Fruit fly (Drosophila melanogaster): Measurements from ENCODE around the gene CG4459.
A peak's percentile ranks its signal among the peaks of the same experiment; 100 is the strongest.

CG4459 gene

DNA sequence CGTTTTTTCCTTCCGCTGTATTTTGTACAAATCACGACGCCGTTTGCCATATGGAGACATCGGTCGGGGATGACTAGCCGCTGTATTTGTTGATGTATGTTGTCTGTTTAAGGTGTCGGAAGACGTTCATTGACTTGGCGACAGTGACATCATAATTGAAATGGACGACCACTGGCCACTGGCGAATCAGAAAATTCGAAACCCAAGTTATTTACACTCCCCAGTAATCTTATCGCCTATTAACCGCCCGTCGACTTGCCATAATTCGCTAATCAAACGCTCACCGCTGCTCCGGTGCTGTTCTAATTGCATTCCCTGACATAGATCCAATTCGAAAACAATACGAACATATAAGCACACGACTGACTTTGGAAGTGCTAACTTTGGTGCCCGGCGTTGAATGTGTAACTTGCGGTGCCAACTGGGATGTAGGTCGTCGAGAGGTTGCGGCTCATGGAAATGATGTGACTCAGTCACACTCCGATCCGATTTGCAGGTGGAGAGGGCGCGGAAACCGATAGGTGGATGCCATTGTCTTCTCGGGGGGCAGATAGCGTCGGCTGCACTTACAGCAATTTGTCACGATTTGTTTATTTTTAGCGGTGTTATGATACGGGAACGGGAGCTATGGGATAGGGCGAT lies 18.8 kb downstream of the CG4459 start:
- TF ChIP-seq svp (GFP tag) (peak; percentile 79), CG8632 (GFP tag; optimal IDR thresholded peaks at IDR 0.05) (no peak), Sox14 (GFP tag; optimal IDR thresholded peaks at IDR 0.05) (peak; percentile 4), net (GFP tag; optimal IDR thresholded peaks at IDR 0.05) (no peak), vri (GFP tag; optimal IDR thresholded peaks at IDR 0.05) (peak; percentile 62), Eip78C (GFP tag) (peak; percentile 7), Gug (GFP tag; IDR thresholded peaks at IDR 0.05) (no peak), CG6163 (GFP tag; IDR thresholded peaks at IDR 0.05) (0 out of 3 replicates have a peak, but pooled peaks have one; percentile 9)

DNA sequence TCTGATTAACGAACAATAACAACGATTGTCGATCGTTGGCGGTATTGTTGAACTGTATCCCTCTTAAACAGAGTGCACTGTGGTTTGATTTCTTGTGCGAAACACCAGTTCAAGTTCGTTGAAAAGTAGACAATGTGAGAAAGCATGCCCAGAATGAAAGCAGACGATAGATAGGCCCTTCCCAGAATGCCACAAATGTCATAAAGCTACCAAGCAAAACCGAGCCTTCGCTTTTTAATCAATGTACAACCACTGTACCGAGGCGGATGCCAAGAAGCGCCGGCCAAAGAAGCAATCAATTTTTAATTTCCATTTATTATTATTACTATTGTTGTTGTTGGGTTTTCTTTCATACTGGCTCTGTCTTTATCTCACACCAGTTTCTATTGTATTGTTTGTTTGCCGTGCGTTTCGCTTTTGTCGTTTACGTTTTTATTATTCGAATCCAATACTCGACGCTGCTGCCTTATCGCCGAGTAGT lies 19.5 kb downstream of the CG4459 start:
- TF ChIP-seq Ets96B (tag; optimal IDR thresholded peaks at IDR 0.05) (peak; percentile 69), cyc (GFP tag; optimal IDR thresholded peaks at IDR 0.05) (peak; percentile 81), CG34406 (GFP tag; optimal IDR thresholded peaks at IDR 0.05) (peak; percentile 85), CG6854 (GFP tag; optimal IDR thresholded peaks at IDR 0.05) (peak; percentile 30), CG3919 (GFP tag; optimal IDR thresholded peaks at IDR 0.05) (peak; percentile 88), Eip78C (GFP tag) (peak; percentile 95), spab (GFP tag; optimal IDR thresholded peaks at IDR 0.05) (peak; percentile 54), vri (GFP tag; optimal IDR thresholded peaks at IDR 0.05) (peak; percentile 82), CG31627 (GFP tag; optimal IDR thresholded peaks at IDR 0.05) (peak; percentile 86), CG15336 (GFP tag; IDR thresholded peaks at IDR 0.05) (peak; percentile 87), Lpt (GFP tag; optimal IDR thresholded peaks at IDR 0.05) (peak; percentile 73), CG11294 (GFP tag; IDR thresholded peaks at IDR 0.05) (peak; percentile 51; the same call in 1 of the 2 replicates), Sox14 (GFP tag; optimal IDR thresholded peaks at IDR 0.05) (peak; percentile 92), Hr4 (GFP tag; optimal IDR thresholded peaks at IDR 0.05) (peak; percentile 86), CG16779 (tag; optimal IDR thresholded peaks at IDR 0.05) (peak; percentile 57), eg (GFP tag; IDR thresholded peaks at IDR 0.05) (peak; percentile 90), Hr38 (GFP tag; optimal IDR thresholded peaks at IDR 0.05) (no peak), CG8632 (GFP tag; optimal IDR thresholded peaks at IDR 0.05) (peak; percentile 81), CG11902 (GFP tag; optimal IDR thresholded peaks at IDR 0.05) (peak; percentile 82), OdsH (GFP tag; optimal IDR thresholded peaks at IDR 0.05) (peak; percentile 87), CG9139 (GFP tag; optimal IDR thresholded peaks at IDR 0.05) (no peak), CG6276 (GFP tag; optimal IDR thresholded peaks at IDR 0.05) (peak; percentile 77), CG32006 (GFP tag; optimal IDR thresholded peaks at IDR 0.05) (peak; percentile 84), Eip75B (GFP tag; optimal IDR thresholded peaks at IDR 0.05) (peak; percentile 79), Gug (GFP tag; IDR thresholded peaks at IDR 0.05) (peak; percentile 70), fd85E (GFP tag; optimal IDR thresholded peaks at IDR 0.05) (peak; percentile 65), CG1621 (tag; optimal IDR thresholded peaks at IDR 0.05) (peak; percentile 82), lz (GFP tag; optimal IDR thresholded peaks at IDR 0.05) (peak; percentile 88), Sox102F (GFP tag; optimal IDR thresholded peaks at IDR 0.05) (peak; percentile 87), salr (GFP tag; optimal IDR thresholded peaks at IDR 0.05) (peak; percentile 68), ss (GFP tag; optimal IDR thresholded peaks at IDR 0.05) (peak in 1 of 2 experiments; percentile 42), topi (GFP tag; optimal IDR thresholded peaks at IDR 0.05) (peak; percentile 81), CG3032 (tag; optimal IDR thresholded peaks at IDR 0.05) (peak; percentile 52), dac (GFP tag; optimal IDR thresholded peaks at IDR 0.05) (peak; percentile 67), achi (GFP tag; optimal IDR thresholded peaks at IDR 0.05) (peak; percentile 84), Sox15 (GFP tag; optimal IDR thresholded peaks at IDR 0.05) (peak; percentile 88), CG6163 (GFP tag; IDR thresholded peaks at IDR 0.05) (peak; percentile 90), Ets21C (GFP tag; optimal IDR thresholded peaks at IDR 0.05) (peak; percentile 84), CG10631 (GFP tag; optimal IDR thresholded peaks at IDR 0.05) (peak; percentile 82), CG4318 (GFP tag; optimal IDR thresholded peaks at IDR 0.05) (peak; percentile 63), fkh (GFP tag; optimal IDR thresholded peaks at IDR 0.05) (peak; percentile 14), CG6792 (GFP tag; optimal IDR thresholded peaks at IDR 0.05) (peak; percentile 89), acj6 (GFP tag; optimal IDR thresholded peaks at IDR 0.05) (peak; percentile 86), fd59A (GFP tag; optimal IDR thresholded peaks at IDR 0.05) (peak; percentile 59), Blimp-1 (GFP tag; optimal IDR thresholded peaks at IDR 0.05) (peak; percentile 42), CG8119 (GFP tag; IDR thresholded peaks at IDR 0.05) (peak; percentile 80)

Measured in whole organism, prepupa.